Fruit fly (Drosophila melanogaster): ENCODE data around the gene CG12994.

dm6 chrX:17382995-17383394 lies 60.8 kb downstream of the CG12994 start:
- no peak for TF ChIP-seq CG12236 (GFP tag; optimal IDR thresholded peaks at IDR 0.05)
- no peak for TF ChIP-seq NK7.1 (GFP tag; optimal IDR thresholded peaks at IDR 0.05)
